Worm (Caenorhabditis elegans) whole organism, L1 larva: Measurements from ENCODE around the gene tag-294.

Source experiments
- C04F5.9 ChIP-seq: sonication (generic microtip); optimal IDR thresholded peaks from 2 replicates; lab custom pipeline; 2016; ENCODE audit warnings: missing genetic modification characterization, missing compliant biosample characterization
- C16A3.4 ChIP-seq: fragments of 150-350 bp; optimal IDR thresholded peaks from 2 replicates; lab custom pipeline; 2014; ENCODE audit warnings: missing biosample characterization, missing genetic modification characterization
- C34B4.2 ChIP-seq: sonication (generic microtip); optimal IDR thresholded peaks from 2 replicates; lab custom pipeline; 2017; ENCODE audit warnings: mild to moderate bottlenecking, missing genetic modification characterization, missing compliant biosample characterization
- Y116A8C.19 ChIP-seq: sonication (generic microtip); optimal IDR thresholded peaks from 2 replicates; lab custom pipeline; 2016; ENCODE audit warnings: missing compliant biosample characterization, missing genetic modification characterization, borderline replicate concordance
- ama-1 ChIP-seq: fragments of 150-350 bp; optimal IDR thresholded peaks from 2 replicates; lab custom pipeline; 2014
- blmp-1 ChIP-seq: fragments of 150-350 bp; optimal IDR thresholded peaks from 2 replicates; lab custom pipeline; 2014; ENCODE audit warnings: missing biosample characterization, missing genetic modification characterization
- ceh-63 ChIP-seq: fragments of 200-800 bp; sonication (Bioruptor generic); optimal IDR thresholded peaks from 2 replicates; lab custom pipeline; 2018; ENCODE audit warnings: mild to moderate bottlenecking, missing genetic modification characterization, missing compliant biosample characterization
- ceh-8 ChIP-seq: fragments of 200-800 bp; sonication (Bioruptor generic); optimal IDR thresholded peaks from 2 replicates; lab custom pipeline; 2018; ENCODE audit warnings: mild to moderate bottlenecking, missing genetic modification characterization, moderate library complexity, missing compliant biosample characterization
- ceh-82 ChIP-seq, 3 experiments: fragments of 150-350 bp in 1 of 3; sonication (generic microtip) in 2 of 3; optimal IDR thresholded peaks; 2 replicates each; lab custom pipeline; 2014 to 2017; ENCODE audit warnings: missing biosample characterization in 3 of 3, missing genetic modification characterization in 3 of 3
- ces-1 ChIP-seq: fragments of 150-350 bp; optimal IDR thresholded peaks from 2 replicates; lab custom pipeline; 2014; ENCODE audit warnings: missing biosample characterization, missing genetic modification reagents, missing genetic modification characterization
- dsc-1 ChIP-seq: sonication (generic microtip); optimal IDR thresholded peaks from 2 replicates; lab custom pipeline; 2016; ENCODE audit warnings: mild to moderate bottlenecking, missing genetic modification characterization, missing compliant biosample characterization
- egl-13 ChIP-seq: sonication (generic microtip); optimal IDR thresholded peaks from 2 replicates; lab custom pipeline; 2016; ENCODE audit warnings: missing genotype, missing genetic modification reagents, missing genetic modification characterization, missing compliant biosample characterization
- egl-27 ChIP-seq, 2 experiments: fragments of 150-350 bp in 1 of 2; sonication (generic microtip); optimal IDR thresholded peaks; 3 replicates each; lab custom pipeline; 2017 to 2018; ENCODE audit warnings: missing biosample characterization in 2 of 2, missing genetic modification characterization in 2 of 2, missing genetic modification reagents in 2 of 2
- ets-5 ChIP-seq: fragments of 200-800 bp; sonication (Bioruptor generic); IDR thresholded peaks from 2 replicates; pipeline ENCODE4 v1.3.6; 2022; ENCODE audit warnings: missing genetic modification characterization, missing compliant biosample characterization
- grh-1 ChIP-seq: fragments of 200-800 bp; sonication (Bioruptor generic); IDR thresholded peaks from 2 replicates; pipeline ENCODE4 v1.3.6; 2022; ENCODE audit warnings: missing genetic modification reagents, missing genetic modification characterization, missing compliant biosample characterization
- hlh-4 ChIP-seq: sonication (generic microtip); optimal IDR thresholded peaks from 2 replicates; lab custom pipeline; 2016; ENCODE audit warnings: mild to moderate bottlenecking, missing genetic modification characterization, missing compliant biosample characterization
- isw-1 ChIP-seq: fragments of 200-800 bp; sonication (Bioruptor generic); IDR thresholded peaks from 2 replicates; pipeline ENCODE4 v1.3.6; 2022; ENCODE audit warnings: missing genetic modification characterization, missing compliant biosample characterization
- jun-1 ChIP-seq: fragments of 150-350 bp; optimal IDR thresholded peaks from 2 replicates; lab custom pipeline; 2014; ENCODE audit warnings: missing biosample characterization, missing genetic modification reagents, missing genetic modification characterization
- lin-13 ChIP-seq: fragments of 150-350 bp; optimal IDR thresholded peaks from 2 replicates; lab custom pipeline; 2014; ENCODE audit warnings: missing biosample characterization, missing genetic modification reagents, missing genetic modification characterization
- lin-14 ChIP-seq: fragments of 200-800 bp; sonication (Bioruptor generic); optimal IDR thresholded peaks from 2 replicates; lab custom pipeline; 2018; ENCODE audit warnings: mild to moderate bottlenecking, missing genetic modification characterization, moderate library complexity, missing compliant biosample characterization
- lin-35 ChIP-seq, 2 experiments: fragments of 150-350 bp; optimal IDR thresholded peaks; 2 replicates each; lab custom pipeline; 2014; ENCODE audit warnings: missing biosample characterization in 2 of 2, missing genetic modification characterization in 2 of 2, missing genetic modification reagents in 2 of 2
- lsy-2 ChIP-seq, 2 experiments: fragments of 150-350 bp; optimal IDR thresholded peaks; 2 replicates each; lab custom pipeline; 2014; ENCODE audit warnings: missing biosample characterization in 2 of 2, missing genetic modification characterization in 2 of 2
- mef-2 ChIP-seq: fragments of 150-350 bp; optimal IDR thresholded peaks from 2 replicates; lab custom pipeline; 2014; ENCODE audit warnings: missing biosample characterization, missing genetic modification characterization
- mep-1 ChIP-seq: fragments of 150-350 bp; optimal IDR thresholded peaks from 2 replicates; lab custom pipeline; 2014; ENCODE audit warnings: missing biosample characterization, missing genetic modification characterization
- nhr-11 ChIP-seq: fragments of 150-350 bp; optimal IDR thresholded peaks from 2 replicates; lab custom pipeline; 2014; ENCODE audit warnings: missing biosample characterization, missing genetic modification characterization
- nhr-12 ChIP-seq: sonication (generic microtip); optimal IDR thresholded peaks from 2 replicates; lab custom pipeline; 2017; ENCODE audit warnings: missing biosample characterization, missing genetic modification characterization
- nhr-19 ChIP-seq: fragments of 200-800 bp; sonication (Bioruptor generic); conservative IDR thresholded peaks from 2 replicates; pipeline ENCODE4 v1.3.6; 2022; ENCODE audit warnings: missing genetic modification characterization, missing compliant biosample characterization
- nhr-237 ChIP-seq: fragments of 150-350 bp; optimal IDR thresholded peaks from 2 replicates; lab custom pipeline; 2014; ENCODE audit warnings: missing biosample characterization, missing genetic modification characterization
- nhr-28 ChIP-seq: fragments of 150-350 bp; optimal IDR thresholded peaks from 2 replicates; lab custom pipeline; 2014; ENCODE audit warnings: missing biosample characterization, missing genetic modification characterization
- nhr-47 ChIP-seq: sonication (generic microtip); optimal IDR thresholded peaks from 2 replicates; lab custom pipeline; 2016; ENCODE audit warnings: mild to moderate bottlenecking, missing genetic modification characterization, moderate library complexity, missing compliant biosample characterization
- nhr-71 ChIP-seq: sonication (generic microtip); optimal IDR thresholded peaks from 2 replicates; lab custom pipeline; 2016; ENCODE audit warnings: mild to moderate bottlenecking, missing genetic modification characterization, moderate library complexity, missing compliant biosample characterization
- nhr-77 ChIP-seq: fragments of 150-350 bp; optimal IDR thresholded peaks from 2 replicates; lab custom pipeline; 2014; ENCODE audit warnings: missing biosample characterization, missing genetic modification characterization
- nhr-84 ChIP-seq: sonication (generic microtip); optimal IDR thresholded peaks from 2 replicates; lab custom pipeline; 2017; ENCODE audit warnings: missing biosample characterization, missing genetic modification characterization
- pag-3 ChIP-seq: sonication (generic microtip); optimal IDR thresholded peaks from 2 replicates; lab custom pipeline; 2017; ENCODE audit warnings: missing genetic modification characterization, mild to moderate bottlenecking, missing compliant biosample characterization, antibody characterized with exemption, borderline replicate concordance; ENCODE audit not compliant: insufficient read depth
- pqm-1 ChIP-seq: sonication (generic microtip); optimal IDR thresholded peaks from 3 replicates; lab custom pipeline; 2017; ENCODE audit warnings: missing biosample characterization, missing genetic modification characterization
- rnt-1 ChIP-seq: sonication (generic microtip); optimal IDR thresholded peaks from 2 replicates; lab custom pipeline; 2016; ENCODE audit warnings: mild to moderate bottlenecking, missing genetic modification characterization, moderate library complexity, missing compliant biosample characterization
- skn-1 ChIP-seq: fragments of 150-350 bp; optimal IDR thresholded peaks from 2 replicates; lab custom pipeline; 2014; ENCODE audit warnings: missing biosample characterization, missing genetic modification characterization
- snpc-4 ChIP-seq: fragments of 150-350 bp; optimal IDR thresholded peaks from 2 replicates; lab custom pipeline; 2014; ENCODE audit warnings: missing biosample characterization, missing genetic modification characterization
- snu-23 ChIP-seq: sonication (generic microtip); optimal IDR thresholded peaks from 2 replicates; lab custom pipeline; 2016; ENCODE audit warnings: missing genetic modification characterization, missing compliant biosample characterization
- sup-37 ChIP-seq: fragments of 200-800 bp; sonication (Bioruptor generic); optimal IDR thresholded peaks from 2 replicates; lab custom pipeline; 2018; ENCODE audit warnings: mild to moderate bottlenecking, missing genetic modification characterization, missing compliant biosample characterization
- tbx-2 ChIP-seq: sonication (generic microtip); optimal IDR thresholded peaks from 2 replicates; lab custom pipeline; 2016; ENCODE audit warnings: missing genetic modification characterization, missing compliant biosample characterization
- tlp-1 ChIP-seq: fragments of 150-350 bp; optimal IDR thresholded peaks from 2 replicates; lab custom pipeline; 2014; ENCODE audit warnings: missing biosample characterization, missing genetic modification characterization
- unc-86 ChIP-seq: sonication (generic microtip); optimal IDR thresholded peaks from 2 replicates; lab custom pipeline; 2016; ENCODE audit warnings: missing genetic modification characterization, missing compliant biosample characterization
- unc-98 ChIP-seq: fragments of 200-800 bp; sonication (Bioruptor generic); IDR thresholded peaks from 2 replicates; pipeline ENCODE4 v1.3.6; 2022; ENCODE audit warnings: missing genetic modification characterization, missing compliant biosample characterization
- vab-15 ChIP-seq: sonication (generic microtip); optimal IDR thresholded peaks from 2 replicates; lab custom pipeline; 2017; ENCODE audit warnings: missing genotype, mild to moderate bottlenecking, missing genetic modification characterization, missing compliant biosample characterization
- xbp-1 ChIP-seq: sonication (generic microtip); optimal IDR thresholded peaks from 2 replicates; lab custom pipeline; 2016; ENCODE audit warnings: missing genetic modification characterization, missing compliant biosample characterization
- ztf-11 ChIP-seq, 2 experiments: sonication (generic microtip); optimal IDR thresholded peaks; 2 replicates each; lab custom pipeline; 2016 to 2017; ENCODE audit warnings: missing genetic modification characterization in 2 of 2, missing biosample characterization in 1 of 2, missing compliant biosample characterization in 1 of 2
- ztf-4 ChIP-seq: fragments of 150-350 bp; optimal IDR thresholded peaks from 2 replicates; lab custom pipeline; 2014; ENCODE audit warnings: missing biosample characterization, missing genetic modification characterization

The tag-294 gene

ce11 chrX:5775804-5776252 is 12.6 kb upstream of the tag-294 start (continued):
- TF ChIP-seq dsc-1 (tag; lab: Kevin White, UChicago) (peak; percentile 75), ztf-4 (tag; lab: Kevin White, UChicago) (peak; percentile 4), mef-2 (tag; lab: Kevin White, UChicago) (peak; percentile 28), nhr-77 (tag; lab: Kevin White, UChicago) (peak; percentile 43), nhr-84 (no peak), snu-23 (GFP tag; lab: Kevin White, UChicago) (peak; percentile 74), nhr-47 (tag; lab: Kevin White, UChicago) (peak; percentile 72), tlp-1 (no peak), lin-35 (GFP tag; optimal IDR thresholded peaks at IDR 0.05; lab: Kevin White, UChicago) (peak; percentile 38 to 73), tbx-2 (tag; lab: Kevin White, UChicago) (peak; percentile 63), grh-1 (GFP tag; lab: Robert Waterston, UW) (no peak), ceh-63 (no peak), C16A3.4 (peak; percentile 60), C34B4.2 (tag; lab: Kevin White, UChicago) (no peak), blmp-1 (peak; percentile 81), pag-3 (tag; lab: Kevin White, UChicago) (no peak), nhr-11 (tag; lab: Kevin White, UChicago) (no peak), isw-1 (GFP tag; lab: Robert Waterston, UW) (0 out of 2 replicates have a peak, but pooled peaks have one; percentile 23), unc-86 (tag; lab: Kevin White, UChicago) (peak; percentile 49), nhr-71 (tag; lab: Kevin White, UChicago) (peak; percentile 78), jun-1 (tag; lab: Kevin White, UChicago) (peak; percentile 45), xbp-1 (tag; lab: Kevin White, UChicago) (peak; percentile 79), nhr-12 (tag; lab: Kevin White, UChicago) (no peak), lin-13 (GFP tag; lab: Kevin White, UChicago) (peak; percentile 62), ets-5 (no peak), lsy-2 (tag; optimal IDR thresholded peaks at IDR 0.05; lab: Kevin White, UChicago) (peak; percentile 57 to 84), hlh-4 (no peak), snpc-4 (peak; percentile 5), C04F5.9 (tag; lab: Kevin White, UChicago) (no peak), pqm-1 (tag; lab: Kevin White, UChicago) (no peak), egl-13 (tag; lab: Kevin White, UChicago) (peak; percentile 15), ztf-11 (tag; optimal IDR thresholded peaks at IDR 0.05; lab: Kevin White, UChicago) (peak in 1 of 2 experiments; percentile 9), unc-98 (GFP tag; lab: Robert Waterston, UW) (no peak), rnt-1 (tag; lab: Kevin White, UChicago) (peak; percentile 74), ceh-8 (GFP tag; lab: Kevin White, UChicago) (peak; percentile 39), skn-1 (peak; percentile 62), ceh-82 (tag; optimal IDR thresholded peaks at IDR 0.05; lab: Kevin White, UChicago) (peak in 2 of 3 experiments; percentile 8 to 86), lin-14 (GFP tag; lab: Kevin White, UChicago) (peak; percentile 92), ces-1 (GFP tag; lab: Kevin White, UChicago) (no peak), vab-15 (tag; lab: Kevin White, UChicago) (no peak), sup-37 (no peak), nhr-19 (0 out of 2 replicates have a peak, but pooled peaks have one; percentile 27), mep-1 (tag; lab: Kevin White, UChicago) (peak; percentile 74), nhr-237 (tag; lab: Kevin White, UChicago) (no peak), egl-27 (tag; optimal IDR thresholded peaks at IDR 0.05; lab: Kevin White, UChicago) (no peak), Y116A8C.19 (tag; lab: Kevin White, UChicago) (no peak), nhr-28 (tag; lab: Kevin White, UChicago) (no peak), ama-1 (lab: Kevin White, UChicago) (no peak)
